Worm (Caenorhabditis elegans) whole organism, early embryonic: ENCODE measurements around the gene ergi-3.

Experiments
- B0310.2 ChIP-seq: sonication (generic microtip); optimal IDR thresholded peaks from 2 replicates; lab custom pipeline; 2016; ENCODE audit warnings: mild to moderate bottlenecking, missing genetic modification characterization, missing compliant biosample characterization
- F13C5.2 ChIP-seq: sonication (generic microtip); optimal IDR thresholded peaks from 2 replicates; lab custom pipeline; 2017; ENCODE audit warnings: mild to moderate bottlenecking, missing genetic modification characterization, inconsistent platforms, missing compliant biosample characterization
- ama-1 ChIP-seq: fragments of 150-350 bp; optimal IDR thresholded peaks from 2 replicates; lab custom pipeline; 2014
- ceh-36 ChIP-seq: sonication (generic microtip); optimal IDR thresholded peaks from 2 replicates; lab custom pipeline; 2016; ENCODE audit warnings: missing genetic modification characterization, inconsistent platforms, missing compliant biosample characterization
- flt-1 ChIP-seq: fragments of 200-800 bp; sonication (Bioruptor generic); IDR thresholded peaks from 2 replicates; pipeline ENCODE4 v1.3.6; 2022; ENCODE audit warnings: missing genetic modification characterization, missing compliant biosample characterization
- hmbx-1 ChIP-seq: sonication (generic microtip); optimal IDR thresholded peaks from 2 replicates; lab custom pipeline; 2016; ENCODE audit warnings: mild to moderate bottlenecking, missing genetic modification characterization, missing compliant biosample characterization
- hmg-4 ChIP-seq: fragments of 200-800 bp; sonication (Bioruptor generic); optimal IDR thresholded peaks from 2 replicates; lab custom pipeline; 2018; ENCODE audit warnings: mild to moderate bottlenecking, missing genetic modification characterization, missing compliant biosample characterization
- hnd-1 ChIP-seq: sonication (generic microtip); optimal IDR thresholded peaks from 2 replicates; lab custom pipeline; 2016; ENCODE audit warnings: missing genetic modification characterization, missing compliant biosample characterization
- pes-1 ChIP-seq: fragments of 200-800 bp; sonication (Bioruptor generic); IDR thresholded peaks from 2 replicates; pipeline ENCODE4 v1.3.6; 2022; ENCODE audit warnings: missing genetic modification reagents, missing genetic modification characterization, missing compliant biosample characterization
- scrt-1 ChIP-seq: fragments of 200-800 bp; sonication (Bioruptor generic); IDR thresholded peaks from 2 replicates; pipeline ENCODE4 v1.3.6; 2022; ENCODE audit warnings: missing genetic modification characterization, missing compliant biosample characterization
- sea-1 ChIP-seq: fragments of 200-800 bp; sonication (Bioruptor generic); conservative IDR thresholded peaks from 2 replicates; pipeline ENCODE4 v1.3.6; 2022; ENCODE audit warnings: missing genetic modification characterization, missing compliant biosample characterization
- tbx-37 ChIP-seq: fragments of 200-800 bp; sonication (Bioruptor generic); conservative IDR thresholded peaks from 2 replicates; pipeline ENCODE4 v1.3.6; 2022; ENCODE audit warnings: missing genetic modification reagents, missing genetic modification characterization, missing compliant biosample characterization

- TF ChIP-seq sea-1 (GFP tag; lab: Robert Waterston, UW): no peak
- TF ChIP-seq ama-1 (lab: Kevin White, UChicago): no peak
- TF ChIP-seq scrt-1: no peak
- TF ChIP-seq hnd-1 (tag; lab: Kevin White, UChicago): no peak
- no peak for TF ChIP-seq flt-1 (GFP tag; lab: Robert Waterston, UW)
- TF ChIP-seq hmg-4 (GFP tag; lab: Kevin White, UChicago): no peak
- no peak for TF ChIP-seq B0310.2
- TF ChIP-seq tbx-37: no peak
- TF ChIP-seq ceh-36 (tag; lab: Kevin White, UChicago): no peak
- no peak for TF ChIP-seq hmbx-1 (tag; lab: Kevin White, UChicago)
- no peak for TF ChIP-seq pes-1 (GFP tag; lab: Robert Waterston, UW)
- no peak for TF ChIP-seq F13C5.2 (tag; lab: Kevin White, UChicago)
These were observed 5.5 kb upstream of the ergi-3 start for ce11 chrX:15622041-15622440.
